Worm (Caenorhabditis elegans) whole organism, young adult: ENCODE measurements around the gene nol-10.

ENCODE experiments used
- B0336.3 ChIP-seq: fragments of 200-800 bp; sonication (Bioruptor generic); IDR thresholded peaks from 2 replicates; pipeline ENCODE4 v1.3.6; 2022; ENCODE audit warnings: missing genetic modification characterization, missing compliant biosample characterization
- F22D6.2 ChIP-seq: sonication (generic microtip); optimal IDR thresholded peaks from 2 replicates; lab custom pipeline; 2016; ENCODE audit warnings: mild to moderate bottlenecking, missing genetic modification characterization, missing compliant biosample characterization
- F23B12.7 ChIP-seq: sonication (generic microtip); optimal IDR thresholded peaks from 2 replicates; lab custom pipeline; 2017; ENCODE audit warnings: missing genetic modification characterization, mild to moderate bottlenecking, missing compliant biosample characterization, antibody characterized with exemption, moderate library complexity; ENCODE audit not compliant: insufficient read depth
- F37B4.10 ChIP-seq: fragments of 200-800 bp; sonication (Bioruptor generic); IDR thresholded peaks from 2 replicates; pipeline ENCODE4 v1.3.6; 2022; ENCODE audit warnings: missing genetic modification characterization, missing compliant biosample characterization
- F52B5.7 ChIP-seq: sonication (generic microtip); optimal IDR thresholded peaks from 2 replicates; lab custom pipeline; 2016; ENCODE audit warnings: mild to moderate bottlenecking, missing genetic modification characterization, missing compliant biosample characterization
- F57C9.4 ChIP-seq: sonication (generic microtip); optimal IDR thresholded peaks from 2 replicates; lab custom pipeline; 2017; ENCODE audit warnings: mild to moderate bottlenecking, missing genetic modification characterization, missing compliant biosample characterization
- K12H6.12 ChIP-seq: fragments of 200-800 bp; sonication (Bioruptor generic); optimal IDR thresholded peaks from 2 replicates; lab custom pipeline; 2018; ENCODE audit warnings: mild to moderate bottlenecking, missing genetic modification characterization, missing compliant biosample characterization
- Y53F4B.3 ChIP-seq: fragments of 200-800 bp; sonication (Bioruptor generic); IDR thresholded peaks from 2 replicates; pipeline ENCODE4 v1.3.6; 2022; ENCODE audit warnings: missing genetic modification reagents, missing genetic modification characterization, missing compliant biosample characterization
- Y53G8AR.9 ChIP-seq: fragments of 200-800 bp; sonication (Bioruptor generic); conservative IDR thresholded peaks from 2 replicates; pipeline ENCODE4 v1.3.6; 2022; ENCODE audit warnings: missing genetic modification reagents, missing genetic modification characterization, missing compliant biosample characterization
- Y67H2A.10 ChIP-seq: fragments of 200-800 bp; sonication (Bioruptor generic); conservative IDR thresholded peaks from 2 replicates; pipeline ENCODE4 v1.3.6; 2022; ENCODE audit warnings: missing genetic modification reagents, missing genetic modification characterization, missing compliant biosample characterization
- Y79H2A.3 ChIP-seq: fragments of 200-800 bp; sonication (Bioruptor generic); conservative IDR thresholded peaks from 2 replicates; pipeline ENCODE4 v1.3.6; 2022; ENCODE audit warnings: missing genetic modification reagents, missing genetic modification characterization, missing compliant biosample characterization
- Y95B8A.8 ChIP-seq: fragments of 200-800 bp; sonication (Bioruptor generic); IDR thresholded peaks from 2 replicates; pipeline ENCODE4 v1.3.6; 2022; ENCODE audit warnings: missing genetic modification reagents, missing genetic modification characterization, missing compliant biosample characterization
- ZK185.1 ChIP-seq: sonication (generic microtip); optimal IDR thresholded peaks from 2 replicates; lab custom pipeline; 2016; ENCODE audit warnings: mild to moderate bottlenecking, missing genetic modification characterization, missing compliant biosample characterization; ENCODE audit not compliant: poor library complexity, severe bottlenecking
- attf-3 ChIP-seq: fragments of 200-800 bp; sonication (Bioruptor generic); conservative IDR thresholded peaks from 2 replicates; pipeline ENCODE4 v1.3.6; 2022; ENCODE audit warnings: missing genetic modification reagents, missing genetic modification characterization, missing compliant biosample characterization
- attf-5 ChIP-seq: fragments of 200-800 bp; sonication (Bioruptor generic); optimal IDR thresholded peaks from 2 replicates; lab custom pipeline; 2018; ENCODE audit warnings: mild to moderate bottlenecking, missing genetic modification characterization, missing compliant biosample characterization
- attf-6 ChIP-seq: fragments of 200-800 bp; sonication (Bioruptor generic); IDR thresholded peaks from 2 replicates; pipeline ENCODE4 v1.3.6; 2022; ENCODE audit warnings: missing genetic modification reagents, missing genetic modification characterization, missing compliant biosample characterization
- bed-1 ChIP-seq: fragments of 200-800 bp; sonication (Bioruptor generic); IDR thresholded peaks from 2 replicates; pipeline ENCODE4 v1.3.6; 2022; ENCODE audit warnings: missing genetic modification reagents, missing genetic modification characterization, missing compliant biosample characterization
- ccch-3 ChIP-seq: fragments of 200-800 bp; sonication (Bioruptor generic); optimal IDR thresholded peaks from 2 replicates; lab custom pipeline; 2018; ENCODE audit warnings: mild to moderate bottlenecking, missing genetic modification characterization, missing compliant biosample characterization
- dox-1 ChIP-seq: fragments of 200-800 bp; sonication (Bioruptor generic); IDR thresholded peaks from 2 replicates; pipeline ENCODE4 v1.3.6; 2022; ENCODE audit warnings: missing genetic modification reagents, missing genetic modification characterization, missing compliant biosample characterization
- dpl-1 ChIP-seq: fragments of 150-350 bp; optimal IDR thresholded peaks from 2 replicates; lab custom pipeline; 2014; ENCODE audit warnings: missing biosample characterization, missing genetic modification reagents, missing genetic modification characterization
- egl-18 ChIP-seq: fragments of 200-800 bp; sonication (Bioruptor generic); IDR thresholded peaks from 2 replicates; pipeline ENCODE4 v1.3.6; 2022; ENCODE audit warnings: missing genetic modification reagents, missing genetic modification characterization, missing compliant biosample characterization
- egrh-3 ChIP-seq: fragments of 200-800 bp; sonication (Bioruptor generic); IDR thresholded peaks from 2 replicates; pipeline ENCODE4 v1.3.6; 2022; ENCODE audit warnings: missing genetic modification reagents, missing genetic modification characterization, missing compliant biosample characterization
- ets-4 ChIP-seq: fragments of 200-800 bp; sonication (Bioruptor generic); optimal IDR thresholded peaks from 2 replicates; lab custom pipeline; 2018; ENCODE audit warnings: mild to moderate bottlenecking, missing genetic modification characterization, missing compliant biosample characterization
- him-1 ChIP-seq: sonication (generic microtip); optimal IDR thresholded peaks from 2 replicates; lab custom pipeline; 2016; ENCODE audit warnings: missing genotype, missing genetic modification reagents, missing genetic modification characterization, missing compliant biosample characterization
- hmg-1.2 ChIP-seq: fragments of 200-800 bp; sonication (Bioruptor generic); IDR thresholded peaks from 2 replicates; pipeline ENCODE4 v1.3.6; 2022; ENCODE audit warnings: missing genetic modification reagents, missing genetic modification characterization, missing compliant biosample characterization
- hmg-20 ChIP-seq: fragments of 200-800 bp; sonication (Bioruptor generic); IDR thresholded peaks from 2 replicates; pipeline ENCODE4 v1.3.6; 2022; ENCODE audit warnings: missing genetic modification reagents, missing genetic modification characterization, missing compliant biosample characterization
- hrde-1 ChIP-seq: sonication (generic microtip); optimal IDR thresholded peaks from 2 replicates; lab custom pipeline; 2016; ENCODE audit warnings: missing genetic modification characterization, mild to moderate bottlenecking, missing compliant biosample characterization, moderate library complexity, missing genotype, missing genetic modification reagents, borderline replicate concordance
- lag-1 ChIP-seq: fragments of 200-800 bp; sonication (Bioruptor generic); IDR thresholded peaks from 2 replicates; pipeline ENCODE4 v1.3.6; 2022; ENCODE audit warnings: missing genetic modification reagents, missing genetic modification characterization, missing compliant biosample characterization
- lin-26 ChIP-seq: fragments of 200-800 bp; sonication (Bioruptor generic); IDR thresholded peaks from 2 replicates; pipeline ENCODE4 v1.3.6; 2022; ENCODE audit warnings: missing genetic modification reagents, missing genetic modification characterization, missing compliant biosample characterization
- lin-54 ChIP-seq: fragments of 200-800 bp; sonication (Bioruptor generic); optimal IDR thresholded peaks from 2 replicates; lab custom pipeline; 2018; ENCODE audit warnings: mild to moderate bottlenecking, missing genetic modification characterization, missing compliant biosample characterization
- lir-1 ChIP-seq: fragments of 200-800 bp; sonication (Bioruptor generic); conservative IDR thresholded peaks from 2 replicates; pipeline ENCODE4 v1.3.6; 2022; ENCODE audit warnings: missing genetic modification reagents, missing genetic modification characterization, missing compliant biosample characterization
- madf-6 ChIP-seq: fragments of 200-800 bp; sonication (Bioruptor generic); IDR thresholded peaks from 2 replicates; pipeline ENCODE4 v1.3.6; 2022; ENCODE audit warnings: missing genetic modification reagents, missing genetic modification characterization, missing compliant biosample characterization
- mcd-1 ChIP-seq: fragments of 200-800 bp; sonication (Bioruptor generic); IDR thresholded peaks from 2 replicates; pipeline ENCODE4 v1.3.6; 2022; ENCODE audit warnings: missing genetic modification reagents, missing genetic modification characterization, missing compliant biosample characterization
- mel-28 ChIP-seq: sonication (generic microtip); optimal IDR thresholded peaks from 2 replicates; lab custom pipeline; 2016; ENCODE audit warnings: borderline replicate concordance, mild to moderate bottlenecking, missing genetic modification characterization, missing compliant biosample characterization
- nfyb-1 ChIP-seq: fragments of 200-800 bp; sonication (Bioruptor generic); IDR thresholded peaks from 2 replicates; pipeline ENCODE4 v1.3.6; 2022; ENCODE audit warnings: missing genetic modification reagents, missing genetic modification characterization, missing compliant biosample characterization
- nhr-179 ChIP-seq: sonication (generic microtip); optimal IDR thresholded peaks from 2 replicates; lab custom pipeline; 2016; ENCODE audit warnings: mild to moderate bottlenecking, missing genetic modification characterization, missing compliant biosample characterization
- nhr-27 ChIP-seq: fragments of 200-800 bp; sonication (Bioruptor generic); optimal IDR thresholded peaks from 2 replicates; lab custom pipeline; 2018; ENCODE audit warnings: mild to moderate bottlenecking, missing genetic modification characterization, moderate library complexity, missing compliant biosample characterization
- nhr-80 ChIP-seq: sonication (generic microtip); optimal IDR thresholded peaks from 2 replicates; lab custom pipeline; 2016; ENCODE audit warnings: missing genetic modification characterization, missing compliant biosample characterization
- nhr-90 ChIP-seq: sonication (generic microtip); optimal IDR thresholded peaks from 2 replicates; lab custom pipeline; 2016; ENCODE audit warnings: missing genotype, mild to moderate bottlenecking, missing genetic modification characterization, missing compliant biosample characterization
- sdz-38 ChIP-seq: sonication (generic microtip); optimal IDR thresholded peaks from 2 replicates; lab custom pipeline; 2016; ENCODE audit warnings: missing genotype, missing genetic modification characterization, missing compliant biosample characterization
- sea-2 ChIP-seq: fragments of 200-800 bp; sonication (Bioruptor generic); IDR thresholded peaks from 2 replicates; pipeline ENCODE4 v1.3.6; 2022; ENCODE audit warnings: missing genetic modification characterization, missing compliant biosample characterization
- snpc-3.4 ChIP-seq: sonication (generic microtip); optimal IDR thresholded peaks from 2 replicates; lab custom pipeline; 2017; ENCODE audit warnings: missing genetic modification characterization, mild to moderate bottlenecking, missing compliant biosample characterization, antibody characterized with exemption, moderate library complexity, missing genotype, missing genetic modification reagents
- tlf-1 ChIP-seq: fragments of 200-800 bp; sonication (Bioruptor generic); optimal IDR thresholded peaks from 2 replicates; lab custom pipeline; 2018; ENCODE audit warnings: mild to moderate bottlenecking, missing genetic modification characterization, missing compliant biosample characterization
- unc-62 ChIP-seq: fragments of 150-350 bp; optimal IDR thresholded peaks from 2 replicates; lab custom pipeline; 2014; ENCODE audit warnings: missing biosample characterization, missing genetic modification reagents, missing genetic modification characterization
- zim-3 ChIP-seq: sonication (generic microtip); optimal IDR thresholded peaks from 2 replicates; lab custom pipeline; 2017; ENCODE audit warnings: mild to moderate bottlenecking, missing genetic modification characterization, moderate library complexity, missing compliant biosample characterization
- ztf-18 ChIP-seq: sonication (generic microtip); optimal IDR thresholded peaks from 2 replicates; lab custom pipeline; 2016; ENCODE audit warnings: missing genotype, mild to moderate bottlenecking, missing genetic modification characterization, missing compliant biosample characterization
- ztf-28 ChIP-seq: fragments of 200-800 bp; sonication (Bioruptor generic); IDR thresholded peaks from 2 replicates; pipeline ENCODE4 v1.3.6; 2022; ENCODE audit warnings: missing genetic modification reagents, missing genetic modification characterization, missing compliant biosample characterization

The nol-10 gene

DNA sequence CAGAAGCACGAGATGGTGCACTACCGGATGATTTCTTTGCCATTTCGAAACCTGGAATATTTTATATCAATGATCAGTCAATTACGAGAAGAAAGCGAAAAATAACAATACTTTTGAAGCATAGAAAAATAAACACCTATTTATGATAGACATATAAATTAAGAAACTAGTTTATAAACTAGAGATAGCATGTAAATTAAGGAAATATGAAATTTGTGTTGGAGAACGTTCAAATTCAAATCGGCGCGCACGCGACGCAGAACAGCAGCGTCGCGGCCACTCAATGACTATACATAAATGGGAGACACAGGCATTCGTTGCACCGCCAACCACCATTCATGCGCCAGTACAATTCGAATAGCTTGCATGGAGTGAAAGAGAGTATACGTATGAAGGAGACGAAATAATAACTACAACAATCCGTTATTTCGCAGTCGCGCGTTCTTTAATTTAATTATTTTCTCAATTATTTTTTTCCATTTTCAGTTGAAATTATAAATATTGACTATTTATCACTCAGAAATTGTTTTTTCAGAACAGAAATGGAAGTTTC is at the start of gene nol-10, which contains the start of gene cec-5 (continued):
- TF ChIP-seq attf-3 (peak; percentile 96), F57C9.4 (tag; lab: Kevin White, UChicago) (no peak), sdz-38 (tag; lab: Kevin White, UChicago) (no peak), hmg-20 (no peak), attf-5 (GFP tag; lab: Kevin White, UChicago) (peak; percentile 98), F37B4.10 (no peak), lin-54 (peak; percentile 95), ztf-28 (GFP tag; lab: Robert Waterston, UW) (0 out of 2 replicates have a peak, but pooled peaks have one; percentile 27), lir-1 (GFP tag; lab: Robert Waterston, UW) (peak; percentile 71), nhr-90 (tag; lab: Kevin White, UChicago) (no peak), F52B5.7 (tag; lab: Kevin White, UChicago) (no peak), tlf-1 (GFP tag; lab: Kevin White, UChicago) (peak; percentile 73), ztf-18 (tag; lab: Kevin White, UChicago) (peak; percentile 90), ets-4 (GFP tag; lab: Kevin White, UChicago) (no peak), K12H6.12 (tag; lab: Kevin White, UChicago) (peak; percentile 36), mcd-1 (GFP tag; lab: Robert Waterston, UW) (peak; percentile 81), nfyb-1 (peak; percentile 83), snpc-3.4 (tag; lab: Kevin White, UChicago) (peak; percentile 94), Y95B8A.8 (GFP tag; lab: Robert Waterston, UW) (0 out of 2 replicates have a peak, but pooled peaks have one; percentile 67), Y53F4B.3 (no peak), Y79H2A.3 (GFP tag; lab: Robert Waterston, UW) (peak; percentile 66; the same call in 1 of the 2 replicates), attf-6 (no peak), ZK185.1 (tag; lab: Kevin White, UChicago) (no peak), lin-26 (GFP tag; lab: Robert Waterston, UW) (no peak), Y53G8AR.9 (no peak), dpl-1 (peak; percentile 77), B0336.3 (GFP tag; lab: Robert Waterston, UW) (peak; percentile 57; the same call in 1 of the 2 replicates), him-1 (peak; percentile 45), zim-3 (tag; lab: Kevin White, UChicago) (no peak), F22D6.2 (tag; lab: Kevin White, UChicago) (no peak), nhr-80 (tag; lab: Kevin White, UChicago) (peak; percentile 39), lag-1 (no peak), hmg-1.2 (GFP tag; lab: Robert Waterston, UW) (peak; percentile 89), egrh-3 (GFP tag; lab: Robert Waterston, UW) (0 out of 2 replicates have a peak, but pooled peaks have one; percentile 46), nhr-179 (tag; lab: Kevin White, UChicago) (no peak), nhr-27 (tag; lab: Kevin White, UChicago) (no peak), Y67H2A.10 (no peak), F23B12.7 (tag; lab: Kevin White, UChicago) (peak; percentile 75), egl-18 (GFP tag; lab: Robert Waterston, UW) (no peak), ccch-3 (no peak), sea-2 (no peak), mel-28 (tag; lab: Kevin White, UChicago) (no peak), madf-6 (GFP tag; lab: Robert Waterston, UW) (peak; percentile 82), hrde-1 (tag; lab: Kevin White, UChicago) (peak; percentile 24), unc-62 (GFP tag; lab: Kevin White, UChicago) (no peak), bed-1 (GFP tag; lab: Robert Waterston, UW) (no peak), dox-1 (GFP tag; lab: Robert Waterston, UW) (no peak; the same call in 1 of the 2 replicates)
